Worm (Caenorhabditis elegans) whole organism, L4 larva: Measurements from ENCODE around the gene C32C4.16.
A peak's percentile ranks its signal among the peaks of the same experiment; 100 is the strongest.

Experiments used
- D1046.2 ChIP-seq: fragments of 200-800 bp; sonication (Bioruptor generic); IDR thresholded peaks from 2 replicates; pipeline ENCODE4 v1.3.6; 2022; ENCODE audit warnings: missing genetic modification characterization, missing compliant biosample characterization
- F26F4.8 ChIP-seq: fragments of 200-800 bp; sonication (Bioruptor generic); conservative IDR thresholded peaks from 2 replicates; pipeline ENCODE4 v1.3.6; 2022; ENCODE audit warnings: missing genetic modification characterization, missing compliant biosample characterization
- F37D6.2 ChIP-seq: sonication (generic microtip); optimal IDR thresholded peaks from 2 replicates; lab custom pipeline; 2016; ENCODE audit warnings: mild to moderate bottlenecking, missing genetic modification characterization, missing compliant biosample characterization
- F49E8.2 ChIP-seq: sonication (generic microtip); optimal IDR thresholded peaks from 2 replicates; lab custom pipeline; 2016; ENCODE audit warnings: missing compliant biosample characterization, mild to moderate bottlenecking, missing genetic modification characterization, borderline replicate concordance
- R02D3.7 ChIP-seq: fragments of 150-350 bp; sonication (generic microtip); optimal IDR thresholded peaks from 3 replicates; lab custom pipeline; 2014; ENCODE audit warnings: missing biosample characterization, missing genetic modification characterization
- T20F7.1 ChIP-seq: fragments of 200-800 bp; sonication (Bioruptor generic); optimal IDR thresholded peaks from 2 replicates; lab custom pipeline; 2018; ENCODE audit warnings: mild to moderate bottlenecking, missing genetic modification characterization, missing compliant biosample characterization
- Y48G9A.11 ChIP-seq: fragments of 200-800 bp; sonication (Bioruptor generic); IDR thresholded peaks from 2 replicates; pipeline ENCODE4 v1.3.6; 2022; ENCODE audit warnings: missing genetic modification reagents, missing genetic modification characterization, missing compliant biosample characterization
- Y75B8A.6 ChIP-seq: fragments of 200-800 bp; sonication (Bioruptor generic); IDR thresholded peaks from 2 replicates; pipeline ENCODE4 v1.3.6; 2022; ENCODE audit warnings: missing genetic modification reagents, missing genetic modification characterization, missing compliant biosample characterization
- aha-1 ChIP-seq: fragments of 150-350 bp; peaks from one replicate; lab custom pipeline; 2014; ENCODE audit warnings: missing biosample characterization, missing genetic modification characterization
- aly-2 ChIP-seq: sonication (generic microtip); optimal IDR thresholded peaks from 2 replicates; lab custom pipeline; 2018; ENCODE audit warnings: missing biosample characterization, missing genetic modification characterization
- arid-1 ChIP-seq: fragments of 200-800 bp; sonication (Bioruptor generic); conservative IDR thresholded peaks from 2 replicates; pipeline ENCODE4 v1.3.6; 2022; ENCODE audit warnings: missing genetic modification reagents, missing genetic modification characterization, missing compliant biosample characterization
- cey-2 ChIP-seq: sonication (generic microtip); optimal IDR thresholded peaks from 3 replicates; lab custom pipeline; 2017; ENCODE audit warnings: missing genetic modification characterization, mild to moderate bottlenecking, missing compliant biosample characterization, antibody characterized with exemption, borderline replicate concordance; ENCODE audit not compliant: insufficient read depth
- ctbp-1 ChIP-seq: fragments of 200-800 bp; sonication (Bioruptor generic); IDR thresholded peaks from 2 replicates; pipeline ENCODE4 v1.3.6; 2022; ENCODE audit warnings: missing genetic modification reagents, missing genetic modification characterization, missing compliant biosample characterization
- daf-16 ChIP-seq, 3 experiments: sonication (generic microtip); optimal IDR thresholded peaks; 2 replicates each; lab custom pipeline; 2016 to 2017; ENCODE audit warnings: missing genetic modification characterization in 3 of 3, missing genetic modification reagents in 3 of 3, mild to moderate bottlenecking in 2 of 3, missing compliant biosample characterization in 2 of 3, missing biosample characterization in 1 of 3, moderate library complexity in 1 of 3
- daf-8 ChIP-seq: fragments of 200-800 bp; sonication (Bioruptor generic); IDR thresholded peaks from 2 replicates; pipeline ENCODE4 v1.3.6; 2022; ENCODE audit warnings: missing genetic modification characterization, missing compliant biosample characterization
- dmd-8 ChIP-seq: fragments of 200-800 bp; sonication (Bioruptor generic); IDR thresholded peaks from 2 replicates; pipeline ENCODE4 v1.3.6; 2022; ENCODE audit warnings: missing genetic modification characterization, missing compliant biosample characterization
- dpl-1 ChIP-seq: fragments of 150-350 bp; optimal IDR thresholded peaks from 2 replicates; lab custom pipeline; 2014; ENCODE audit warnings: missing biosample characterization, missing genetic modification reagents, missing genetic modification characterization
- dve-1 ChIP-seq: sonication (generic microtip); optimal IDR thresholded peaks from 2 replicates; lab custom pipeline; 2017; ENCODE audit warnings: antibody characterized with exemption, mild to moderate bottlenecking, missing genetic modification characterization, missing compliant biosample characterization; ENCODE audit not compliant: insufficient read depth
- egl-43 ChIP-seq: fragments of 200-800 bp; sonication (Bioruptor generic); IDR thresholded peaks from 2 replicates; pipeline ENCODE4 v1.3.6; 2022; ENCODE audit warnings: missing genetic modification reagents, missing genetic modification characterization, missing compliant biosample characterization
- fkh-10 ChIP-seq: fragments of 150-350 bp; optimal IDR thresholded peaks from 2 replicates; lab custom pipeline; 2014; ENCODE audit warnings: missing biosample characterization, missing genetic modification reagents, missing genetic modification characterization
- gei-8 ChIP-seq: fragments of 200-800 bp; sonication (Bioruptor generic); optimal IDR thresholded peaks from 2 replicates; lab custom pipeline; 2018; ENCODE audit warnings: mild to moderate bottlenecking, missing genetic modification characterization, missing compliant biosample characterization
- hif-1 ChIP-seq, 2 experiments: sonication (generic microtip); optimal IDR thresholded peaks; 2 replicates each; lab custom pipeline; 2016 to 2017; ENCODE audit warnings: missing compliant biosample characterization in 2 of 2, missing genetic modification characterization in 2 of 2, missing genetic modification reagents in 2 of 2, missing genotype in 2 of 2, mild to moderate bottlenecking in 1 of 2
- lim-7 ChIP-seq: fragments of 200-800 bp; sonication (Bioruptor generic); IDR thresholded peaks from 2 replicates; pipeline ENCODE4 v1.3.6; 2022; ENCODE audit warnings: missing genetic modification characterization, missing compliant biosample characterization
- lin-13 ChIP-seq: fragments of 150-350 bp; optimal IDR thresholded peaks from 2 replicates; lab custom pipeline; 2014; ENCODE audit warnings: missing biosample characterization, missing genetic modification reagents, missing genetic modification characterization
- lin-38 ChIP-seq: fragments of 200-800 bp; sonication (Bioruptor generic); IDR thresholded peaks from 2 replicates; pipeline ENCODE4 v1.3.6; 2022; ENCODE audit warnings: missing genetic modification reagents, missing genetic modification characterization, missing compliant biosample characterization
- lsy-2 ChIP-seq, 2 experiments: fragments of 150-350 bp in 1 of 2; sonication (generic microtip) in 1 of 2; optimal IDR thresholded peaks; 2 replicates each; lab custom pipeline; 2014 to 2017; ENCODE audit warnings: missing biosample characterization in 2 of 2, missing genetic modification characterization in 2 of 2
- madf-9 ChIP-seq: fragments of 200-800 bp; sonication (Bioruptor generic); conservative IDR thresholded peaks from 2 replicates; pipeline ENCODE4 v1.3.6; 2022; ENCODE audit warnings: missing genetic modification reagents, missing genetic modification characterization, missing compliant biosample characterization
- mdl-1 ChIP-seq, 2 experiments: fragments of 150-350 bp in 1 of 2; sonication (generic microtip) in 1 of 2; optimal IDR thresholded peaks; 2 replicates each; lab custom pipeline; 2014 to 2017; ENCODE audit warnings: missing biosample characterization in 2 of 2, missing genetic modification characterization in 2 of 2
- mdt-29 ChIP-seq: fragments of 200-800 bp; sonication (Bioruptor generic); IDR thresholded peaks from 2 replicates; pipeline ENCODE4 v1.3.6; 2022; ENCODE audit warnings: missing genetic modification reagents, missing genetic modification characterization, missing compliant biosample characterization
- mxl-2 ChIP-seq: fragments of 200-800 bp; sonication (Bioruptor generic); conservative IDR thresholded peaks from 2 replicates; pipeline ENCODE4 v1.3.6; 2022; ENCODE audit warnings: missing genetic modification reagents, missing genetic modification characterization, missing compliant biosample characterization
- nhr-10 ChIP-seq: fragments of 150-350 bp; optimal IDR thresholded peaks from 2 replicates; lab custom pipeline; 2014; ENCODE audit warnings: missing biosample characterization, missing genetic modification characterization
- nhr-102 ChIP-seq: sonication (generic microtip); optimal IDR thresholded peaks from 2 replicates; lab custom pipeline; 2016; ENCODE audit warnings: mild to moderate bottlenecking, missing genetic modification characterization, moderate library complexity, missing compliant biosample characterization
- nhr-111 ChIP-seq: fragments of 200-800 bp; sonication (Bioruptor generic); optimal IDR thresholded peaks from 2 replicates; lab custom pipeline; 2018; ENCODE audit warnings: mild to moderate bottlenecking, missing genetic modification characterization, missing compliant biosample characterization
- nhr-237 ChIP-seq: sonication (generic microtip); optimal IDR thresholded peaks from 2 replicates; lab custom pipeline; 2017; ENCODE audit warnings: missing biosample characterization, missing genetic modification characterization
- nhr-28 ChIP-seq: fragments of 150-350 bp; optimal IDR thresholded peaks from 2 replicates; lab custom pipeline; 2014; ENCODE audit warnings: missing biosample characterization, missing genetic modification characterization
- nhr-42 ChIP-seq: fragments of 200-800 bp; sonication (Bioruptor generic); IDR thresholded peaks from 2 replicates; pipeline ENCODE4 v1.3.6; 2022; ENCODE audit warnings: missing genetic modification characterization, missing compliant biosample characterization
- nhr-76 ChIP-seq: fragments of 150-350 bp; optimal IDR thresholded peaks from 2 replicates; lab custom pipeline; 2014; ENCODE audit warnings: missing biosample characterization, missing genetic modification characterization
- nhr-77 ChIP-seq: fragments of 150-350 bp; optimal IDR thresholded peaks from 2 replicates; lab custom pipeline; 2014; ENCODE audit warnings: missing biosample characterization, missing genetic modification characterization
- php-3 ChIP-seq: fragments of 200-800 bp; sonication (Bioruptor generic); IDR thresholded peaks from 2 replicates; pipeline ENCODE4 v1.3.6; 2022; ENCODE audit warnings: missing genetic modification reagents, missing genetic modification characterization, missing compliant biosample characterization
- pqm-1 ChIP-seq: sonication (generic microtip); optimal IDR thresholded peaks from 2 replicates; lab custom pipeline; 2017; ENCODE audit warnings: missing biosample characterization, missing genetic modification characterization
- rbr-2 ChIP-seq: sonication (generic microtip); optimal IDR thresholded peaks from 2 replicates; lab custom pipeline; 2016; ENCODE audit warnings: missing genotype, missing genetic modification characterization, missing compliant biosample characterization
- saeg-2 ChIP-seq: fragments of 200-800 bp; sonication (Bioruptor generic); IDR thresholded peaks from 2 replicates; pipeline ENCODE4 v1.3.6; 2022; ENCODE audit warnings: missing genetic modification reagents, missing genetic modification characterization, missing compliant biosample characterization
- snpc-4 ChIP-seq: fragments of 150-350 bp; optimal IDR thresholded peaks from 2 replicates; lab custom pipeline; 2014; ENCODE audit warnings: missing biosample characterization, missing genetic modification characterization
- spr-1 ChIP-seq: sonication (generic microtip); optimal IDR thresholded peaks from 2 replicates; lab custom pipeline; 2016; ENCODE audit warnings: mild to moderate bottlenecking, missing genetic modification characterization, missing compliant biosample characterization
- tag-97 ChIP-seq: fragments of 200-800 bp; sonication (Bioruptor generic); IDR thresholded peaks from 2 replicates; pipeline ENCODE4 v1.3.6; 2022; ENCODE audit warnings: missing genetic modification characterization, missing compliant biosample characterization
- unc-130 ChIP-seq: sonication (generic microtip); optimal IDR thresholded peaks from 2 replicates; lab custom pipeline; 2016; ENCODE audit warnings: missing genetic modification reagents, missing genetic modification characterization, missing compliant biosample characterization
- vab-7 ChIP-seq: fragments of 200-800 bp; sonication (Bioruptor generic); IDR thresholded peaks from 2 replicates; pipeline ENCODE4 v1.3.6; 2022; ENCODE audit warnings: missing genetic modification reagents, missing genetic modification characterization, missing compliant biosample characterization
- zip-2 ChIP-seq: fragments of 150-350 bp; optimal IDR thresholded peaks from 2 replicates; lab custom pipeline; 2014; ENCODE audit warnings: missing biosample characterization, missing genetic modification characterization
- ztf-7 ChIP-seq: fragments of 150-350 bp; optimal IDR thresholded peaks from 2 replicates; lab custom pipeline; 2014; ENCODE audit warnings: missing biosample characterization, missing genetic modification characterization

C32C4.16 gene

DNA sequence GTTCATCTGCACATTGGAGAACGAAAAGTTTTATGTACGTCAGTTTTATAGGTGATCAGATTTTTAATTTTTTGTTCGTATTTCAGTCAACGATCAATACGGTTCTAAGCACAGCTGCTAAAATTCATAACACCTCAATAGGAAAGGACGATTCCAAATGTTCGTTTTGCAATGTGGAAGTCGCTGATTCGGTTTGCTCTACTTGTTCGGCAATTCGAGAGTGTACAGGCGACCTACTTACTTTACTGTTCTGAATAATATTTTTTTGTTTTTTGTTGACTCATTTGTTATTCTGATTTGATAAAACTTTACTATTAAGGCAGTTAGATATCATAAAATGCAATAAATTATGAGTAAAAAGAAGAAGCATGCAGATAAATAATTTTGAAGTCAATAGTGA, 12.0 kb downstream of the C32C4.16 start:
- TF ChIP-seq lim-7 (no peak), daf-16 (GFP tag; optimal IDR thresholded peaks at IDR 0.05; lab: Kevin White, UChicago) (no peak), daf-16 (tag; optimal IDR thresholded peaks at IDR 0.05; lab: Kevin White, UChicago) (no peak), lin-13 (GFP tag; lab: Kevin White, UChicago) (no peak), unc-130 (GFP tag; lab: Kevin White, UChicago) (no peak), pqm-1 (tag; lab: Kevin White, UChicago) (no peak), arid-1 (GFP tag; lab: Robert Waterston, UW) (0 out of 2 replicates have a peak, but pooled peaks have one; percentile 38), gei-8 (GFP tag; lab: Kevin White, UChicago) (no peak), Y48G9A.11 (no peak), ctbp-1 (GFP tag; lab: Robert Waterston, UW) (no peak), spr-1 (tag; lab: Kevin White, UChicago) (no peak), F49E8.2 (peak; percentile 26), nhr-237 (tag; lab: Kevin White, UChicago) (no peak), nhr-102 (tag; lab: Kevin White, UChicago) (no peak), php-3 (GFP tag; lab: Robert Waterston, UW) (no peak), zip-2 (tag; lab: Kevin White, UChicago) (no peak), mxl-2 (GFP tag; lab: Robert Waterston, UW) (no peak)

DNA sequence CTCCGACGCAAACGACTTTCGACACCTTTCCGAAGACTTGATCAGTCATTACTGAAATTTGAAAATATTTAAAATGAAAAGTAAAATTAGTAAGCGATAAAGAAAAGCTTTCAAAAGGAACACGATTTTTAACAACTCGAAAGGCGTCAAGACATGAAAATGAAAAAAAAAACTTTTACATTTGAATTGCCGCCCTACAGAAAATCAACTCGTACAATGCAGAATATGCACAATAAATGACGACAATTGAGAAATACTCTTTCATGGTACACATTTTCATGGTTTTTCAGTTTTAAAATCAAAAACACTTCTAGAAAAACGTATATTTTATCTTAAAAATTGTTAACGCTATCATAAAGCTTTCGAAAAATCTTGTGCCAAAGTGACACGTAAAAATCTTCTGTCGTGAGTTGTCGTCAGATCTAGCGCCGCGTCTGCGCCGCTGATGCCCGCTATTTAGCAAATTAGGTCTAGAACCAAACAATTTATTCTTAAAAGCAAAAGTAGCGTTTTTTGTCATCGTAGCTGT, 14.1 kb downstream of the C32C4.16 start, which contains the start of gene sqv-4:
Gene sqv-4 (minus strand): TSS at position 51 of the 529 bp plus-strand sequence.
- no peak for TF ChIP-seq Y75B8A.6 (GFP tag; lab: Robert Waterston, UW)
- no peak for TF ChIP-seq F26F4.8 (GFP tag; lab: Robert Waterston, UW)
- TF ChIP-seq D1046.2 = no peak
- TF ChIP-seq nhr-42 (GFP tag; lab: Robert Waterston, UW) = no peak
- no peak for TF ChIP-seq nhr-77 (tag; lab: Kevin White, UChicago)
- no peak for TF ChIP-seq egl-43 (GFP tag; lab: Robert Waterston, UW)
- TF ChIP-seq saeg-2 (GFP tag; lab: Robert Waterston, UW) = no peak
- TF ChIP-seq dve-1 (tag; lab: Kevin White, UChicago) = peak; percentile 26
- TF ChIP-seq aha-1 (tag; lab: Kevin White, UChicago) = peak; percentile 86
- TF ChIP-seq T20F7.1 (GFP tag; lab: Kevin White, UChicago) = peak; percentile 36
- no peak for TF ChIP-seq nhr-28
- no peak for TF ChIP-seq dmd-8
- TF ChIP-seq vab-7 (GFP tag; lab: Robert Waterston, UW) = no peak
- no peak for TF ChIP-seq unc-130 (GFP tag; lab: Kevin White, UChicago)
- TF ChIP-seq mdl-1 (tag; optimal IDR thresholded peaks at IDR 0.05; lab: Kevin White, UChicago) = no peak
- TF ChIP-seq spr-1 (tag; lab: Kevin White, UChicago) = no peak
- TF ChIP-seq lsy-2 (tag; optimal IDR thresholded peaks at IDR 0.05; lab: Kevin White, UChicago) = peak in 1 of 2 experiments; percentile 33
- TF ChIP-seq lim-7 = no peak
- TF ChIP-seq ztf-7 = no peak
- TF ChIP-seq daf-8 (GFP tag; lab: Robert Waterston, UW) = no peak
- no peak for TF ChIP-seq nhr-10
- no peak for TF ChIP-seq hif-1 (tag; optimal IDR thresholded peaks at IDR 0.05; lab: Kevin White, UChicago)
- no peak for TF ChIP-seq nhr-111 (GFP tag; lab: Kevin White, UChicago)
- TF ChIP-seq fkh-10 (GFP tag; lab: Kevin White, UChicago) = no peak
- no peak for TF ChIP-seq tag-97 (GFP tag; lab: Robert Waterston, UW)
- TF ChIP-seq lin-38 (GFP tag; lab: Robert Waterston, UW) = no peak
- peak; percentile 77 for TF ChIP-seq dpl-1 (GFP tag; lab: Kevin White, UChicago)
- no peak for TF ChIP-seq nhr-76
- TF ChIP-seq rbr-2 (tag; lab: Kevin White, UChicago) = peak; percentile 4
- TF ChIP-seq lin-13 (GFP tag; lab: Kevin White, UChicago) = no peak
- no peak for TF ChIP-seq F37D6.2 (tag; lab: Kevin White, UChicago)
- TF ChIP-seq madf-9 (GFP tag; lab: Robert Waterston, UW) = no peak
- TF ChIP-seq Y48G9A.11 = no peak
- TF ChIP-seq daf-16 (GFP tag; optimal IDR thresholded peaks at IDR 0.05; lab: Kevin White, UChicago) = no peak
- TF ChIP-seq daf-16 (tag; optimal IDR thresholded peaks at IDR 0.05; lab: Kevin White, UChicago) = peak; percentile 7
- TF ChIP-seq cey-2 (tag; lab: Kevin White, UChicago) = no peak
- no peak for TF ChIP-seq snpc-4 (tag; lab: Kevin White, UChicago)
- no peak for TF ChIP-seq mdt-29 (GFP tag; lab: Robert Waterston, UW)
- no peak for TF ChIP-seq aly-2 (tag; lab: Kevin White, UChicago)
- TF ChIP-seq R02D3.7 (tag; lab: Kevin White, UChicago) = no peak
